Worm (Caenorhabditis elegans) whole organism, L4 larva: ENCODE results near the gene F46F5.11.

ENCODE experiments used
- D1046.2 ChIP-seq: fragments of 200-800 bp; sonication (Bioruptor generic); IDR thresholded peaks from 2 replicates; pipeline ENCODE4 v1.3.6; 2022; ENCODE audit warnings: missing genetic modification characterization, missing compliant biosample characterization
- F10B5.3 ChIP-seq: sonication (generic microtip); optimal IDR thresholded peaks from 2 replicates; lab custom pipeline; 2016; ENCODE audit warnings: mild to moderate bottlenecking, missing genetic modification characterization, missing compliant biosample characterization
- F44E2.7 ChIP-seq: fragments of 200-800 bp; sonication (Bioruptor generic); IDR thresholded peaks from 2 replicates; pipeline ENCODE4 v2.1.2; 2022; ENCODE audit warnings: missing genetic modification characterization, missing compliant biosample characterization
- F49E8.2 ChIP-seq: sonication (generic microtip); optimal IDR thresholded peaks from 2 replicates; lab custom pipeline; 2016; ENCODE audit warnings: missing compliant biosample characterization, mild to moderate bottlenecking, missing genetic modification characterization, borderline replicate concordance
- T20F7.1 ChIP-seq: fragments of 200-800 bp; sonication (Bioruptor generic); optimal IDR thresholded peaks from 2 replicates; lab custom pipeline; 2018; ENCODE audit warnings: mild to moderate bottlenecking, missing genetic modification characterization, missing compliant biosample characterization
- T26A8.4 ChIP-seq: fragments of 200-800 bp; sonication (Bioruptor generic); IDR thresholded peaks from 2 replicates; pipeline ENCODE4 v1.3.6; 2022; ENCODE audit warnings: missing genetic modification characterization, missing compliant biosample characterization
- Y48G9A.11 ChIP-seq: fragments of 200-800 bp; sonication (Bioruptor generic); IDR thresholded peaks from 2 replicates; pipeline ENCODE4 v1.3.6; 2022; ENCODE audit warnings: missing genetic modification reagents, missing genetic modification characterization, missing compliant biosample characterization
- Y5F2A.4 ChIP-seq: fragments of 200-800 bp; sonication (Bioruptor generic); optimal IDR thresholded peaks from 2 replicates; lab custom pipeline; 2018; ENCODE audit warnings: mild to moderate bottlenecking, missing genetic modification characterization, missing compliant biosample characterization
- Y75B8A.6 ChIP-seq: fragments of 200-800 bp; sonication (Bioruptor generic); IDR thresholded peaks from 2 replicates; pipeline ENCODE4 v1.3.6; 2022; ENCODE audit warnings: missing genetic modification reagents, missing genetic modification characterization, missing compliant biosample characterization
- aha-1 ChIP-seq: fragments of 150-350 bp; peaks from one replicate; lab custom pipeline; 2014; ENCODE audit warnings: missing biosample characterization, missing genetic modification characterization
- ceh-20 ChIP-seq: fragments of 200-800 bp; sonication (Bioruptor generic); IDR thresholded peaks from 2 replicates; pipeline ENCODE4 v1.3.6; 2022; ENCODE audit warnings: missing genetic modification reagents, missing genetic modification characterization, missing compliant biosample characterization
- ceh-28 ChIP-seq: fragments of 150-350 bp; optimal IDR thresholded peaks from 2 replicates; lab custom pipeline; 2014; ENCODE audit warnings: missing biosample characterization, missing genetic modification reagents, missing genetic modification characterization
- ceh-44 ChIP-seq: fragments of 200-800 bp; sonication (Bioruptor generic); IDR thresholded peaks from 2 replicates; pipeline ENCODE4 v1.3.6; 2022; ENCODE audit warnings: missing genetic modification reagents, missing genetic modification characterization, missing compliant biosample characterization
- ceh-82 ChIP-seq: sonication (generic microtip); optimal IDR thresholded peaks from 2 replicates; lab custom pipeline; 2017; ENCODE audit warnings: missing biosample characterization, missing genetic modification characterization
- ces-1 ChIP-seq: fragments of 150-350 bp; sonication (generic microtip); optimal IDR thresholded peaks from 4 replicates; lab custom pipeline; 2014; ENCODE audit warnings: missing biosample characterization, missing genetic modification reagents, missing genetic modification characterization
- ctbp-1 ChIP-seq: fragments of 200-800 bp; sonication (Bioruptor generic); IDR thresholded peaks from 2 replicates; pipeline ENCODE4 v1.3.6; 2022; ENCODE audit warnings: missing genetic modification reagents, missing genetic modification characterization, missing compliant biosample characterization
- dmd-6 ChIP-seq: fragments of 200-800 bp; sonication (Bioruptor generic); IDR thresholded peaks from 2 replicates; pipeline ENCODE4 v1.3.6; 2022; ENCODE audit warnings: missing genetic modification reagents, missing genetic modification characterization, missing compliant biosample characterization
- dmd-8 ChIP-seq: fragments of 200-800 bp; sonication (Bioruptor generic); IDR thresholded peaks from 2 replicates; pipeline ENCODE4 v1.3.6; 2022; ENCODE audit warnings: missing genetic modification characterization, missing compliant biosample characterization
- dmd-9 ChIP-seq: fragments of 200-800 bp; sonication (Bioruptor generic); IDR thresholded peaks from 2 replicates; pipeline ENCODE4 v1.3.6; 2022; ENCODE audit warnings: missing genetic modification reagents, missing genetic modification characterization, missing compliant biosample characterization
- egl-27 ChIP-seq: sonication (generic microtip); optimal IDR thresholded peaks from 3 replicates; lab custom pipeline; 2017; ENCODE audit warnings: missing biosample characterization, missing genetic modification reagents, missing genetic modification characterization
- egl-43 ChIP-seq: fragments of 200-800 bp; sonication (Bioruptor generic); IDR thresholded peaks from 2 replicates; pipeline ENCODE4 v1.3.6; 2022; ENCODE audit warnings: missing genetic modification reagents, missing genetic modification characterization, missing compliant biosample characterization
- hlh-11 ChIP-seq: fragments of 200-800 bp; sonication (Bioruptor generic); optimal IDR thresholded peaks from 2 replicates; lab custom pipeline; 2018; ENCODE audit warnings: mild to moderate bottlenecking, missing genetic modification characterization, missing compliant biosample characterization
- hmg-1.1 ChIP-seq: fragments of 200-800 bp; sonication (Bioruptor generic); IDR thresholded peaks from 2 replicates; pipeline ENCODE4 v1.3.6; 2022; ENCODE audit warnings: missing genetic modification reagents, missing genetic modification characterization, missing compliant biosample characterization
- lin-1 ChIP-seq: fragments of 200-800 bp; sonication (Bioruptor generic); IDR thresholded peaks from 2 replicates; pipeline ENCODE4 v1.3.6; 2022; ENCODE audit warnings: missing genetic modification reagents, missing genetic modification characterization, missing compliant biosample characterization
- lin-13 ChIP-seq: fragments of 150-350 bp; optimal IDR thresholded peaks from 2 replicates; lab custom pipeline; 2014; ENCODE audit warnings: missing biosample characterization, missing genetic modification reagents, missing genetic modification characterization
- lin-29 ChIP-seq: fragments of 200-800 bp; sonication (Bioruptor generic); IDR thresholded peaks from 2 replicates; pipeline ENCODE4 v1.3.6; 2022; ENCODE audit warnings: missing genetic modification reagents, missing genetic modification characterization, missing compliant biosample characterization
- lin-39 ChIP-seq: fragments of 150-350 bp; optimal IDR thresholded peaks from 2 replicates; lab custom pipeline; 2014; ENCODE audit warnings: missing biosample characterization, missing genetic modification reagents, missing genetic modification characterization
- lsy-2 ChIP-seq, 2 experiments: fragments of 150-350 bp in 1 of 2; sonication (generic microtip) in 1 of 2; optimal IDR thresholded peaks; 2 replicates each; lab custom pipeline; 2014 to 2017; ENCODE audit warnings: missing biosample characterization in 2 of 2, missing genetic modification characterization in 2 of 2
- madf-5 ChIP-seq, 2 experiments: fragments of 200-800 bp; sonication (Bioruptor generic); IDR thresholded peaks; 2 replicates each; pipeline ENCODE4 v1.3.6; 2022; ENCODE audit warnings: missing compliant biosample characterization in 2 of 2, missing genetic modification characterization in 2 of 2
- mep-1 ChIP-seq: fragments of 150-350 bp; sonication (generic microtip); optimal IDR thresholded peaks from 3 replicates; lab custom pipeline; 2014; ENCODE audit warnings: missing biosample characterization, missing genetic modification characterization
- nhr-25 ChIP-seq: sonication (generic microtip); optimal IDR thresholded peaks from 2 replicates; lab custom pipeline; 2017; ENCODE audit warnings: missing genetic modification characterization, mild to moderate bottlenecking, missing compliant biosample characterization, antibody characterized with exemption, moderate library complexity, borderline replicate concordance; ENCODE audit not compliant: insufficient read depth
- nhr-28 ChIP-seq: fragments of 150-350 bp; optimal IDR thresholded peaks from 2 replicates; lab custom pipeline; 2014; ENCODE audit warnings: missing biosample characterization, missing genetic modification characterization
- nhr-48 ChIP-seq: sonication (generic microtip); optimal IDR thresholded peaks from 2 replicates; lab custom pipeline; 2016; ENCODE audit warnings: mild to moderate bottlenecking, missing genetic modification characterization, missing compliant biosample characterization
- nhr-6 ChIP-seq: fragments of 150-350 bp; optimal IDR thresholded peaks from 2 replicates; lab custom pipeline; 2014; ENCODE audit warnings: missing biosample characterization, missing genetic modification characterization
- nhr-76 ChIP-seq: fragments of 150-350 bp; optimal IDR thresholded peaks from 2 replicates; lab custom pipeline; 2014; ENCODE audit warnings: missing biosample characterization, missing genetic modification characterization
- nhr-77 ChIP-seq: fragments of 150-350 bp; optimal IDR thresholded peaks from 2 replicates; lab custom pipeline; 2014; ENCODE audit warnings: missing biosample characterization, missing genetic modification characterization
- php-3 ChIP-seq: fragments of 200-800 bp; sonication (Bioruptor generic); IDR thresholded peaks from 2 replicates; pipeline ENCODE4 v1.3.6; 2022; ENCODE audit warnings: missing genetic modification reagents, missing genetic modification characterization, missing compliant biosample characterization
- pqm-1 ChIP-seq: sonication (generic microtip); optimal IDR thresholded peaks from 2 replicates; lab custom pipeline; 2017; ENCODE audit warnings: missing biosample characterization, missing genetic modification characterization
- rbr-2 ChIP-seq: sonication (generic microtip); optimal IDR thresholded peaks from 2 replicates; lab custom pipeline; 2016; ENCODE audit warnings: missing genotype, missing genetic modification characterization, missing compliant biosample characterization
- sdz-12 ChIP-seq: fragments of 200-800 bp; sonication (Bioruptor generic); optimal IDR thresholded peaks from 2 replicates; lab custom pipeline; 2018; ENCODE audit warnings: mild to moderate bottlenecking, missing genetic modification characterization, missing compliant biosample characterization
- snpc-4 ChIP-seq: fragments of 150-350 bp; optimal IDR thresholded peaks from 2 replicates; lab custom pipeline; 2014; ENCODE audit warnings: missing biosample characterization, missing genetic modification characterization
- tag-97 ChIP-seq: fragments of 200-800 bp; sonication (Bioruptor generic); IDR thresholded peaks from 2 replicates; pipeline ENCODE4 v1.3.6; 2022; ENCODE audit warnings: missing genetic modification characterization, missing compliant biosample characterization
- unc-130 ChIP-seq: sonication (generic microtip); optimal IDR thresholded peaks from 2 replicates; lab custom pipeline; 2016; ENCODE audit warnings: missing genetic modification reagents, missing genetic modification characterization, missing compliant biosample characterization
- unc-39 ChIP-seq: sonication (generic microtip); optimal IDR thresholded peaks from 2 replicates; lab custom pipeline; 2017; ENCODE audit warnings: missing biosample characterization, missing genetic modification characterization
- unc-62 ChIP-seq, 3 experiments: fragments of 150-350 bp in 1 of 3; sonication (generic microtip); optimal IDR thresholded peaks in 2 of 3; peaks in 1 of 3; 1 replicate in 1 of 3; 2 replicates in 2 of 3; lab custom pipeline; 2014 to 2017; ENCODE audit warnings: missing biosample characterization in 3 of 3, missing genetic modification characterization in 3 of 3, missing genetic modification reagents in 3 of 3, missing genotype in 1 of 3
- vab-7 ChIP-seq: fragments of 200-800 bp; sonication (Bioruptor generic); IDR thresholded peaks from 2 replicates; pipeline ENCODE4 v1.3.6; 2022; ENCODE audit warnings: missing genetic modification reagents, missing genetic modification characterization, missing compliant biosample characterization
- zag-1 ChIP-seq: fragments of 150-350 bp; optimal IDR thresholded peaks from 2 replicates; lab custom pipeline; 2014; ENCODE audit warnings: missing biosample characterization, missing genetic modification characterization
- zfp-2 ChIP-seq: sonication (generic microtip); optimal IDR thresholded peaks from 2 replicates; lab custom pipeline; 2016; ENCODE audit warnings: mild to moderate bottlenecking, missing genetic modification characterization, missing compliant biosample characterization
- zfp-3 ChIP-seq: fragments of 200-800 bp; sonication (Bioruptor generic); conservative IDR thresholded peaks from 2 replicates; pipeline ENCODE4 v1.3.6; 2022; ENCODE audit warnings: missing genetic modification reagents, missing genetic modification characterization, missing compliant biosample characterization
- ztf-7 ChIP-seq: fragments of 150-350 bp; optimal IDR thresholded peaks from 2 replicates; lab custom pipeline; 2014; ENCODE audit warnings: missing biosample characterization, missing genetic modification characterization

F46F5.11 gene

ce11 chrII:808457-808856 is at the start of gene F46F5.11:
Gene F46F5.11, plus strand, starts transcription at chrII:808757.
- TF ChIP-seq unc-62 (GFP tag; optimal IDR thresholded peaks at IDR 0.05 in 1 of 2; lab: Kevin White, UChicago), result no peak
- TF ChIP-seq unc-62 (tag; optimal IDR thresholded peaks at IDR 0.05; lab: Kevin White, UChicago), result no peak
- no peak for TF ChIP-seq mep-1 (tag; lab: Kevin White, UChicago)
- TF ChIP-seq T26A8.4, result no peak
- TF ChIP-seq F49E8.2 (tag; lab: Kevin White, UChicago), result no peak
- no peak for TF ChIP-seq Y75B8A.6 (GFP tag; lab: Robert Waterston, UW)
- TF ChIP-seq lin-1 (GFP tag; lab: Robert Waterston, UW), result no peak
- TF ChIP-seq Y48G9A.11 (GFP tag; lab: Robert Waterston, UW), result no peak

DNA sequence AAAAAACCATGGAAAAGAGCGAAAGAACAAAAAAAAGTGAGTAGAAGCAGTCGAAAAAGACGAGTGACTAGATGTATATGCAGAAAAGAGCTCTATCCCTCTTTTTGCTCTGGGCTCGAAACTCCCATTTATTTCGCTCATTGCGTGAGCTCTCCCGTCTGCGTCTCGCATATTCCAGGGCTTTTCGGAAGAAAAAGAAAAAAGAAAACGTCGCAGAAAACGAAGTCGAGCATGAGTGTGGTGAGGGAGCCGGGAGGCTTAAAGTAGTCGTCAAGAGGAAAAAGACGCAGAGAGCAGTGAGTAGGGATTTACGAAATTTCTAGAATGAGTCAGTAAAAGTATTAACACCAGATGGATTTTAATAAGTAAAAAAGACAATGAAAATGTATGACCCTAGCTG is 48.8 kb upstream of the F46F5.11 start:
- TF ChIP-seq sdz-12 (GFP tag; lab: Kevin White, UChicago) (no peak), ctbp-1 (GFP tag; lab: Robert Waterston, UW) (peak; percentile 56; the same call in 1 of the 2 replicates), snpc-4 (no peak), ceh-44 (GFP tag; lab: Robert Waterston, UW) (no peak), egl-27 (no peak), Y75B8A.6 (GFP tag; lab: Robert Waterston, UW) (no peak), php-3 (no peak), Y48G9A.11 (GFP tag; lab: Robert Waterston, UW) (no peak), ceh-82 (no peak), lin-29 (no peak), pqm-1 (tag; lab: Kevin White, UChicago) (no peak), egl-43 (GFP tag; lab: Robert Waterston, UW) (no peak), zfp-2 (no peak), vab-7 (GFP tag; lab: Robert Waterston, UW) (no peak), zfp-3 (no peak), Y5F2A.4 (no peak), nhr-76 (tag; lab: Kevin White, UChicago) (no peak), unc-39 (tag; lab: Kevin White, UChicago) (no peak), nhr-48 (tag; lab: Kevin White, UChicago) (no peak), hlh-11 (tag; lab: Kevin White, UChicago) (no peak), lin-13 (GFP tag; lab: Kevin White, UChicago) (no peak), hmg-1.1 (peak; percentile 64), nhr-77 (no peak), D1046.2 (GFP tag; lab: Robert Waterston, UW) (no peak), tag-97 (GFP tag; lab: Robert Waterston, UW) (no peak), ceh-28 (tag; lab: Kevin White, UChicago) (no peak), rbr-2 (peak; percentile 57), ces-1 (GFP tag; lab: Kevin White, UChicago) (no peak), zag-1 (no peak), dmd-6 (no peak), lin-39 (tag; lab: Kevin White, UChicago) (no peak), unc-130 (GFP tag; lab: Kevin White, UChicago) (no peak), dmd-9 (GFP tag; lab: Robert Waterston, UW) (0 out of 2 replicates have a peak, but pooled peaks have one; percentile 32), ceh-20 (0 out of 2 replicates have a peak, but pooled peaks have one; percentile 48), F44E2.7 (GFP tag; lab: Robert Waterston, UW) (no peak), lsy-2 (tag; optimal IDR thresholded peaks at IDR 0.05; lab: Kevin White, UChicago) (peak; percentile 42 to 45), ztf-7 (tag; lab: Kevin White, UChicago) (no peak), F10B5.3 (no peak), nhr-28 (no peak), aha-1 (tag; lab: Kevin White, UChicago) (peak; percentile 94), T20F7.1 (no peak), nhr-25 (no peak), nhr-6 (no peak), dmd-8 (GFP tag; lab: Robert Waterston, UW) (no peak), madf-5 (GFP tag; IDR thresholded peaks at IDR 0.05; lab: Robert Waterston, UW) (no peak)
